Worm (Caenorhabditis elegans): ENCODE measurements around the gene cox-6B.

Gene cox-6B

DNA sequence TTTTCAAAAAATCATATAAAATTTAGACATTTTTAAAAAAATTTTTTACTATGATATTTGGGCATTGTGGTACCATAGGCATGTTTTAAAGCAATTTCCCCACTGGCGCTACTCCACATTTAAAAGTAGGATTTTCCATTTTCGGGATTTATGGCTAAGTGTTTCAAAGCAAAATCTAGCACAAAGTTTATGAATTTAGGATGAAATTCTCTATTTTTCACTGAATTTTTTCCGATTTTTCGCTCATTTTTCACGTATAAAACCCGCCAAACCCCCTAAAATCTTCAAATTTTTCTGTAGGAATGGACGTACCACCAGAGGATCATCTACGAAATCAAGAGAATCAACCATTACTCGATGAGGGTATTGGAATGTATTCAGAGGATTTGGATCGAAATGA, 119.5 kb downstream of the cox-6B start, which contains the start of gene pipp-4P:
Gene pipp-4P, plus strand, starts transcription at position 301 of the 400 bp plus-strand sequence.
- TF ChIP-seq lsy-2 (tag; optimal IDR thresholded peaks at IDR 0.05): no peak
- no peak for TF ChIP-seq lim-7 (GFP tag; IDR thresholded peaks at IDR 0.05)
- no peak for TF ChIP-seq ceh-62 (tag; optimal IDR thresholded peaks at IDR 0.05)
- no peak for TF ChIP-seq ztf-7 (tag; optimal IDR thresholded peaks at IDR 0.05)
- no peak for TF ChIP-seq lin-29 (GFP tag; IDR thresholded peaks at IDR 0.05)
- TF ChIP-seq nhr-28 (tag; optimal IDR thresholded peaks at IDR 0.05): no peak
- no peak for TF ChIP-seq unc-62 (GFP tag; optimal IDR thresholded peaks at IDR 0.05 in 1 of 2)
- no peak for TF ChIP-seq unc-62 (tag; optimal IDR thresholded peaks at IDR 0.05)
- TF ChIP-seq vab-7 (GFP tag; IDR thresholded peaks at IDR 0.05): no peak
- no peak for TF ChIP-seq ceh-82 (tag; optimal IDR thresholded peaks at IDR 0.05)
- no peak for TF ChIP-seq nhr-237 (tag; optimal IDR thresholded peaks at IDR 0.05)
- TF ChIP-seq daf-19 (GFP tag; conservative IDR thresholded peaks at IDR 0.05): no peak
- TF ChIP-seq egl-27 (tag; optimal IDR thresholded peaks at IDR 0.05): no peak
- TF ChIP-seq hmg-1.1 (GFP tag; IDR thresholded peaks at IDR 0.05): no peak
- no peak for TF ChIP-seq nhr-11 (tag; optimal IDR thresholded peaks at IDR 0.05)
- TF ChIP-seq ces-1 (GFP tag; optimal IDR thresholded peaks at IDR 0.05): no peak
- TF ChIP-seq mdl-1 (tag; optimal IDR thresholded peaks at IDR 0.05): no peak
- no peak for TF ChIP-seq hif-1 (tag; optimal IDR thresholded peaks at IDR 0.05)
- no peak for TF ChIP-seq sdz-12 (GFP tag; optimal IDR thresholded peaks at IDR 0.05)

DNA sequence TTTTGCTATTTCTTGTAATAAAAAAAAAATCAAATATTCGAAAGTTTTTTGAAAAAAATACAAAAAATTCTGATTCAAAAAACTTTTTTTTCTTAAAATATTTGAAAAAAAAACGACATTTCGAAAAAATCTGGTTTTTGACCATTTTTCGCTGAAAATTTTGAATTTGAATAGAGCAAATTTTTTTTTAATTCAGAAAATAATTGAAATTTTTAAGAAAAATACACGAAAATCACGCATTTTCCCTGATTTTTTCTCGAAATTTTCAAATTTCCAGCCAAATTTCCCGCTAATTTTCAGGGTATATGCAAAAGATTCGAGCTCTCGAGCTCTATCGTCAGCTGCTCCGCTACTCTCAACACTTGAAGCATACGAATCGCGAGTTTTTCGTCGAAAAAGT, 127.3 kb downstream of the cox-6B start, which contains the start of gene Y71H2AM.1:
Gene Y71H2AM.1, plus strand, starts transcription at position 301 of the 400 bp plus-strand sequence.
- no peak for TF ChIP-seq saeg-2 (GFP tag; IDR thresholded peaks at IDR 0.05)
- peak; percentile 29 for TF ChIP-seq aha-1 (tag)

DNA sequence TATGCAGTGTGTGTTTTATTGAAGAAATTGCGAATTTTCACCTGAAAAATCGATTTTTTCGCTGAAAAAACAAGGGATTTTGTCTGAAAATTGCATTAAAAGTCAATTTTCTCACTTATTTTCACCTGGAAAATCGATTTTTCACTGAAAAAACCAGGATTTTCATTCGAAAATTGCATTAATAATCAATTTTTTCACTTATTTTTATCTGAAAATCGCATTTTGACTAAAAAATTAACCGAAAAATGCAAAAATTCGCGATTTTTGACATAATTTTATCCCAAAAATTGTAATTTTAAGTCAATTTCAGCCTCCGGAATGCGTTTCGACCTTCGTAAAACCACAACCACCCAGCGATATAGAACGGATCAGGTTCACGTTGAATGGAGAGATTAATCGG, 133.0 kb downstream of the cox-6B start, which contains the start of gene Y71H2AM.29:
Gene Y71H2AM.29, plus strand, starts transcription at position 301 of the 400 bp plus-strand sequence.
- TF ChIP-seq zfp-3 (GFP tag; conservative IDR thresholded peaks at IDR 0.05) (no peak), ces-1 (GFP tag; optimal IDR thresholded peaks at IDR 0.05) (no peak), lin-13 (GFP tag; optimal IDR thresholded peaks at IDR 0.05) (no peak), R02D3.7 (tag; optimal IDR thresholded peaks at IDR 0.05) (no peak), ceh-44 (GFP tag; IDR thresholded peaks at IDR 0.05) (no peak), nhr-28 (tag; optimal IDR thresholded peaks at IDR 0.05) (no peak), spr-1 (tag; optimal IDR thresholded peaks at IDR 0.05) (no peak), dmd-8 (GFP tag; IDR thresholded peaks at IDR 0.05) (no peak), F10B5.3 (tag; optimal IDR thresholded peaks at IDR 0.05) (no peak), Y5F2A.4 (GFP tag; optimal IDR thresholded peaks at IDR 0.05) (no peak), lin-39 (tag; optimal IDR thresholded peaks at IDR 0.05) (no peak), pqm-1 (tag; optimal IDR thresholded peaks at IDR 0.05) (no peak), vab-7 (GFP tag; IDR thresholded peaks at IDR 0.05) (no peak), nhr-102 (tag; optimal IDR thresholded peaks at IDR 0.05) (no peak), ceh-28 (tag; optimal IDR thresholded peaks at IDR 0.05) (no peak), Y105C5A.15 (GFP tag; IDR thresholded peaks at IDR 0.05) (no peak), F44E2.7 (GFP tag; IDR thresholded peaks at IDR 0.05) (no peak)

DNA sequence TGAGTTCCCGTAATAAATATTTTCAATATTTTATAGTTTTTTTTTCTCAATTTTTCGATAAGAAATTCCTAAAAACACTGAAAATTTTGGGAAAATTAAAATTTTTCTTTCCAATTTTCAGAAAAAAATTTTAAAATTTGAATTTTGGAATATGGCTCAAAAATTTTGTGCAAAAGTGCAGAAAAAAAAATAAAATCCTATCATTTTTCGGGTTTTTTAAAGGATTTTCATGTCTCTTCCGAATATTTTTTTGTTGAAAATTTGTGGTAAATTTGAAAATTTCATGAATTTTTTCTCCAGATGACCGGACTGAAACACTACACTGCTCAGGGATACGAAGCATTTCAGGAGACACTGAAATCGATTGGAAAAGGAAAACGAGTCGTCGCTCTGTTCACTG, 134.9 kb downstream of the cox-6B start, which contains the start of gene txdc-17:
Gene txdc-17, plus strand, starts transcription at position 301 of the 400 bp plus-strand sequence.
- TF ChIP-seq mxl-2 (GFP tag; conservative IDR thresholded peaks at IDR 0.05): no peak
- no peak for TF ChIP-seq mdt-29 (GFP tag; IDR thresholded peaks at IDR 0.05)
- TF ChIP-seq mep-1 (tag; optimal IDR thresholded peaks at IDR 0.05): no peak
- no peak for TF ChIP-seq lsy-2 (tag; optimal IDR thresholded peaks at IDR 0.05)
- no peak for TF ChIP-seq nhr-48 (tag; optimal IDR thresholded peaks at IDR 0.05)
- TF ChIP-seq sdz-12 (GFP tag; optimal IDR thresholded peaks at IDR 0.05): no peak
- TF ChIP-seq F37D6.2 (tag; optimal IDR thresholded peaks at IDR 0.05): no peak
- TF ChIP-seq spr-1 (tag; optimal IDR thresholded peaks at IDR 0.05): no peak

All from whole organism, L4 larva.